Fruit fly (Drosophila melanogaster) whole organism, embryonic: ENCODE results near the gene fwe.

ENCODE experiments used
- Atf3 ChIP-seq: fragments of 200-800 bp; sonication (Bioruptor generic); optimal IDR thresholded peaks from 3 replicates; lab custom pipeline; 2016; ENCODE audit warnings: missing biosample characterization, missing genetic modification characterization
- BEAF-32 ChIP-seq: fragments of 200-800 bp; sonication (Bioruptor generic); optimal IDR thresholded peaks from 3 replicates; lab custom pipeline; 2017; ENCODE audit warnings: missing biosample characterization, missing genetic modification characterization, mild to moderate bottlenecking, moderate library complexity, missing genetic modification reagents
- CG10267 ChIP-seq: fragments of 200-800 bp; sonication (Bioruptor generic); optimal IDR thresholded peaks from 2 replicates; lab custom pipeline; 2018; ENCODE audit warnings: missing biosample characterization, mild to moderate bottlenecking, missing genetic modification characterization, moderate library complexity
- CG10543 ChIP-seq: fragments of 200-800 bp; sonication (Bioruptor generic); optimal IDR thresholded peaks from 3 replicates; lab custom pipeline; 2017; ENCODE audit warnings: missing biosample characterization, mild to moderate bottlenecking, missing genetic modification characterization, moderate library complexity
- CG11456 ChIP-seq: fragments of 200-800 bp; sonication (Bioruptor generic); IDR thresholded peaks from 3 replicates; pipeline ENCODE4 v1.3.6; 2022; ENCODE audit warnings: missing biosample characterization, missing genetic modification characterization
- CG11560 ChIP-seq: fragments of 200-800 bp; sonication (Bioruptor generic); IDR thresholded peaks from 3 replicates; pipeline ENCODE4 v1.3.6; 2022; ENCODE audit warnings: missing biosample characterization, missing genetic modification characterization
- CG13123 ChIP-seq: fragments of 200-800 bp; sonication (Bioruptor generic); optimal IDR thresholded peaks from 2 replicates; lab custom pipeline; 2016; ENCODE audit warnings: missing biosample characterization, missing genetic modification characterization
- CG14860 ChIP-seq: fragments of 200-800 bp; sonication (Bioruptor generic); IDR thresholded peaks from 3 replicates; pipeline ENCODE4 v1.3.6; 2022; ENCODE audit warnings: missing biosample characterization, missing genetic modification characterization; ENCODE audit not compliant: partially characterized antibody
- CG17829 ChIP-seq: fragments of 200-800 bp; optimal IDR thresholded peaks from 2 replicates; lab custom pipeline; 2019; ENCODE audit warnings: missing biosample characterization, mild to moderate bottlenecking, missing genetic modification characterization, moderate library complexity
- CG18476 ChIP-seq: fragments of 200-800 bp; sonication (Bioruptor generic); optimal IDR thresholded peaks from 2 replicates; lab custom pipeline; 2016; ENCODE audit warnings: missing biosample characterization, mild to moderate bottlenecking, missing genetic modification characterization
- CG3281 ChIP-seq: fragments of 200-800 bp; sonication (Bioruptor generic); optimal IDR thresholded peaks from 3 replicates; lab custom pipeline; 2017; ENCODE audit warnings: missing biosample characterization, mild to moderate bottlenecking, missing genetic modification characterization
- CG4730 ChIP-seq: fragments of 200-800 bp; sonication (Bioruptor generic); IDR thresholded peaks from 2 replicates; pipeline ENCODE4 v1.3.6; 2022; ENCODE audit warnings: missing biosample characterization, missing genetic modification characterization
- CG7372 ChIP-seq: fragments of 200-800 bp; sonication (Bioruptor generic); IDR thresholded peaks from 2 replicates; pipeline ENCODE4 v1.3.6; 2022; ENCODE audit warnings: missing biosample characterization, missing genetic modification characterization
- CG7987 ChIP-seq: fragments of 200-800 bp; sonication (Bioruptor generic); optimal IDR thresholded peaks from 2 replicates; lab custom pipeline; 2018; ENCODE audit warnings: missing biosample characterization, mild to moderate bottlenecking, missing genetic modification characterization, moderate library complexity
- CTCF ChIP-seq: fragments of 200-800 bp; sonication (Bioruptor generic); optimal IDR thresholded peaks from 2 replicates; lab custom pipeline; 2017; ENCODE audit warnings: missing biosample characterization, mild to moderate bottlenecking, missing genetic modification characterization, moderate library complexity
- Dbx ChIP-seq: fragments of 200-800 bp; sonication (Bioruptor generic); IDR thresholded peaks from 3 replicates; pipeline ENCODE4 v1.3.6; 2022; ENCODE audit warnings: missing biosample characterization, missing genetic modification characterization
- Deaf1 ChIP-seq: fragments of 200-800 bp; optimal IDR thresholded peaks from 3 replicates; lab custom pipeline; 2019; ENCODE audit warnings: missing biosample characterization, mild to moderate bottlenecking, missing genetic modification characterization, moderate library complexity
- Dip2 ChIP-seq: fragments of 200-800 bp; sonication (Bioruptor generic); IDR thresholded peaks from 2 replicates; pipeline ENCODE4 v1.3.6; 2022; ENCODE audit warnings: missing biosample characterization, missing genetic modification characterization
- Doc3 ChIP-seq: fragments of 200-800 bp; sonication (Bioruptor generic); IDR thresholded peaks from 3 replicates; pipeline ENCODE4 v1.3.6; 2022; ENCODE audit warnings: missing biosample characterization, missing genetic modification characterization; ENCODE audit not compliant: partially characterized antibody
- Dp ChIP-seq: fragments of 200-800 bp; sonication (Bioruptor generic); optimal IDR thresholded peaks from 2 replicates; lab custom pipeline; 2018; ENCODE audit warnings: missing biosample characterization, mild to moderate bottlenecking, missing genetic modification characterization, moderate library complexity
- E2f2 ChIP-seq: fragments of 200-800 bp; sonication (Bioruptor generic); IDR thresholded peaks from 2 replicates; pipeline ENCODE4 v1.3.6; 2022; ENCODE audit warnings: missing biosample characterization, missing genetic modification characterization
- Ets65A ChIP-seq: fragments of 200-800 bp; sonication (Bioruptor generic); peaks from one replicate; lab custom pipeline; 2016; ENCODE audit warnings: missing biosample characterization, missing genetic modification characterization
- Ets97D ChIP-seq: fragments of 200-800 bp; sonication (Bioruptor generic); optimal IDR thresholded peaks from 3 replicates; lab custom pipeline; 2016; ENCODE audit warnings: missing biosample characterization, missing genetic modification characterization
- H15 ChIP-seq: fragments of 200-800 bp; sonication (Bioruptor generic); IDR thresholded peaks from 3 replicates; pipeline ENCODE4 v1.3.6; 2022; ENCODE audit warnings: missing biosample characterization, missing genetic modification characterization
- HLH54F ChIP-seq: fragments of 200-800 bp; sonication (Bioruptor generic); optimal IDR thresholded peaks from 3 replicates; lab custom pipeline; 2016; ENCODE audit warnings: missing biosample characterization, missing genetic modification characterization
- HmgD ChIP-seq: fragments of 200-800 bp; sonication (Bioruptor generic); optimal IDR thresholded peaks from 3 replicates; lab custom pipeline; 2016; ENCODE audit warnings: missing biosample characterization, missing genetic modification characterization
- Mes4 ChIP-seq: fragments of 200-800 bp; sonication (Bioruptor generic); optimal IDR thresholded peaks from 2 replicates; lab custom pipeline; 2016; ENCODE audit warnings: missing biosample characterization, missing genetic modification characterization
- Myb ChIP-seq: fragments of 200-800 bp; sonication (Bioruptor generic); optimal IDR thresholded peaks from 2 replicates; lab custom pipeline; 2016; ENCODE audit warnings: missing biosample characterization, missing genetic modification characterization
- NC2β ChIP-seq: fragments of 200-800 bp; sonication (Bioruptor generic); optimal IDR thresholded peaks from 2 replicates; lab custom pipeline; 2016; ENCODE audit warnings: missing biosample characterization, missing genetic modification characterization
- Nf-YA ChIP-seq: fragments of 200-800 bp; sonication (Bioruptor generic); IDR thresholded peaks from 2 replicates; pipeline ENCODE4 v1.3.6; 2022; ENCODE audit warnings: missing biosample characterization, missing genetic modification characterization
- PHDP ChIP-seq: fragments of 200-800 bp; sonication (Bioruptor generic); optimal IDR thresholded peaks from 3 replicates; lab custom pipeline; 2018; ENCODE audit warnings: missing biosample characterization, mild to moderate bottlenecking, missing genetic modification characterization, moderate library complexity
- Pdp1 ChIP-seq, 2 experiments: fragments of 200-800 bp; sonication (Bioruptor generic); optimal IDR thresholded peaks; 3 replicates each; lab custom pipeline; 2016; ENCODE audit warnings: missing biosample characterization in 2 of 2, missing genetic modification characterization in 2 of 2, mild to moderate bottlenecking in 1 of 2, moderate library complexity in 1 of 2
- Scr ChIP-seq: fragments of 200-800 bp; sonication (Bioruptor generic); IDR thresholded peaks from 2 replicates; pipeline ENCODE4 v1.3.6; 2022; ENCODE audit warnings: missing biosample characterization, missing genetic modification characterization; ENCODE audit not compliant: partially characterized antibody
- Spps ChIP-seq: fragments of 200-800 bp; sonication (Bioruptor generic); optimal IDR thresholded peaks from 2 replicates; lab custom pipeline; 2018; ENCODE audit warnings: missing biosample characterization, mild to moderate bottlenecking, missing genetic modification characterization
- al ChIP-seq: fragments of 200-800 bp; sonication (Bioruptor generic); IDR thresholded peaks from 2 replicates; pipeline ENCODE4 v1.3.6; 2022; ENCODE audit warnings: missing biosample characterization, missing genetic modification characterization
- ato ChIP-seq: fragments of 200-800 bp; sonication (Bioruptor generic); IDR thresholded peaks from 2 replicates; pipeline ENCODE4 v1.3.6; 2022; ENCODE audit warnings: missing biosample characterization, missing genetic modification characterization; ENCODE audit not compliant: partially characterized antibody
- bowl ChIP-seq: fragments of 200-800 bp; sonication (Bioruptor generic); IDR thresholded peaks from 2 replicates; pipeline ENCODE4 v1.3.6; 2022; ENCODE audit warnings: missing biosample characterization, missing genetic modification characterization
- cas ChIP-seq: fragments of 200-800 bp; sonication (Bioruptor generic); IDR thresholded peaks from 2 replicates; pipeline ENCODE4 v1.3.6; 2022; ENCODE audit warnings: missing biosample characterization, missing genetic modification characterization
- chif ChIP-seq, 2 experiments: fragments of 200-800 bp; sonication (Bioruptor generic); optimal IDR thresholded peaks; 3 replicates each; lab custom pipeline; 2016; ENCODE audit warnings: missing biosample characterization in 2 of 2, missing genetic modification characterization in 2 of 2
- dan ChIP-seq: fragments of 200-800 bp; sonication (Bioruptor generic); IDR thresholded peaks from 2 replicates; pipeline ENCODE4 v1.3.6; 2022; ENCODE audit warnings: missing biosample characterization, missing genetic modification characterization
- eve ChIP-seq, 2 experiments: fragments of >200 bp; optimal IDR thresholded peaks; 2 replicates each; lab custom pipeline; 2017; ENCODE audit warnings: missing biosample characterization in 2 of 2, missing genetic modification characterization in 2 of 2
- exex ChIP-seq: fragments of 200-800 bp; sonication (Bioruptor generic); optimal IDR thresholded peaks from 4 replicates; lab custom pipeline; 2018; ENCODE audit warnings: missing biosample characterization, mild to moderate bottlenecking, missing genetic modification characterization, moderate library complexity
- h ChIP-seq: fragments of >200 bp; optimal IDR thresholded peaks from 2 replicates; lab custom pipeline; 2017
- luna ChIP-seq: fragments of 200-800 bp; sonication (Bioruptor generic); optimal IDR thresholded peaks from 2 replicates; lab custom pipeline; 2016; ENCODE audit warnings: missing biosample characterization, missing genetic modification characterization
- nerfin-2 ChIP-seq: fragments of 200-800 bp; sonication (Bioruptor generic); IDR thresholded peaks from 2 replicates; pipeline ENCODE4 v1.3.6; 2022; ENCODE audit warnings: missing biosample characterization, missing genetic modification characterization; ENCODE audit not compliant: partially characterized antibody
- phol ChIP-seq: fragments of 200-800 bp; sonication (Bioruptor generic); optimal IDR thresholded peaks from 3 replicates; lab custom pipeline; 2018; ENCODE audit warnings: missing biosample characterization, mild to moderate bottlenecking, missing genetic modification characterization, moderate library complexity
- pzg ChIP-seq: fragments of 200-800 bp; sonication (Bioruptor generic); optimal IDR thresholded peaks from 3 replicates; lab custom pipeline; 2018; ENCODE audit warnings: missing biosample characterization, mild to moderate bottlenecking, missing genetic modification characterization, moderate library complexity
- row ChIP-seq: fragments of 200-800 bp; sonication (Bioruptor generic); IDR thresholded peaks from 3 replicates; pipeline ENCODE4 v1.3.6; 2022; ENCODE audit warnings: missing biosample characterization, missing genetic modification characterization
- sens ChIP-seq: fragments of 200-800 bp; sonication (Bioruptor generic); peaks from one replicate; lab custom pipeline; 2016; ENCODE audit warnings: missing biosample characterization, missing genetic modification characterization
- sr ChIP-seq: fragments of 200-800 bp; sonication (Bioruptor generic); IDR thresholded peaks from 3 replicates; pipeline ENCODE4 v1.3.6; 2022; ENCODE audit warnings: missing biosample characterization, missing genetic modification characterization
- stwl ChIP-seq: fragments of 200-800 bp; sonication (Bioruptor generic); optimal IDR thresholded peaks from 3 replicates; lab custom pipeline; 2018; ENCODE audit warnings: missing biosample characterization, mild to moderate bottlenecking, missing genetic modification characterization, moderate library complexity
- vfl ChIP-seq: fragments of 200-800 bp; sonication (Bioruptor generic); optimal IDR thresholded peaks from 2 replicates; lab custom pipeline; 2016; ENCODE audit warnings: missing biosample characterization, missing genetic modification characterization
- zfh2 ChIP-seq: fragments of 200-800 bp; sonication (Bioruptor generic); optimal IDR thresholded peaks from 2 replicates; lab custom pipeline; 2016; ENCODE audit warnings: missing biosample characterization, missing genetic modification characterization

fwe gene

dm6 chr3L:15832146-15832545 is 15.9 kb upstream of the fwe start, which contains the start of gene CG12713 (continued):
- TF ChIP-seq Scr (peak; percentile 82), Dbx (GFP tag; lab: Robert Waterston, UW) (peak; percentile 54; the same call in 2 of the 3 replicates), dan (no peak), HLH54F (GFP tag; lab: Kevin White, UChicago) (peak; percentile 20), pzg (peak; percentile 89), CG10543 (GFP tag; lab: Kevin White, UChicago) (no peak), luna (GFP tag; lab: Kevin White, UChicago) (no peak), stwl (tag; lab: Kevin White, UChicago) (peak; percentile 84), CG13123 (GFP tag; lab: Kevin White, UChicago) (no peak), CG10267 (tag; lab: Kevin White, UChicago) (peak; percentile 45), sr (no peak), h (lab: Kevin White, UChicago) (no peak), Deaf1 (tag; lab: Kevin White, UChicago) (no peak), Ets65A (GFP tag; lab: Kevin White, UChicago) (peak; percentile 5), ato (GFP tag; lab: Robert Waterston, UW) (peak; percentile 72), vfl (no peak), CG14860 (GFP tag; lab: Robert Waterston, UW) (peak; percentile 90), CG3281 (GFP tag; lab: Kevin White, UChicago) (no peak), CG7372 (GFP tag; lab: Robert Waterston, UW) (no peak), phol (tag; lab: Kevin White, UChicago) (peak; percentile 69), Atf3 (GFP tag; lab: Kevin White, UChicago) (no peak), Pdp1 (GFP tag; optimal IDR thresholded peaks at IDR 0.05; lab: Kevin White, UChicago) (peak in 1 of 2 experiments; percentile 62), Spps (tag; lab: Kevin White, UChicago) (no peak), cas (GFP tag; lab: Robert Waterston, UW) (no peak), CG11456 (no peak), E2f2 (GFP tag; lab: Robert Waterston, UW) (peak; percentile 81), al (no peak), NC2β (peak; percentile 9), CG17829 (tag; lab: Kevin White, UChicago) (peak; percentile 59), CG11560 (tag; lab: Robert Waterston, UW) (peak; percentile 98), zfh2 (GFP tag; lab: Kevin White, UChicago) (peak; percentile 42), bowl (GFP tag; lab: Robert Waterston, UW) (no peak), PHDP (peak; percentile 5), Doc3 (peak; percentile 81), Nf-YA (GFP tag; lab: Robert Waterston, UW) (no peak), eve (GFP tag; optimal IDR thresholded peaks at IDR 0.05; lab: Kevin White, UChicago) (peak in 1 of 2 experiments; percentile 54), CG4730 (GFP tag; lab: Robert Waterston, UW) (no peak), HmgD (GFP tag; lab: Kevin White, UChicago) (peak; percentile 16), Dp (GFP tag; lab: Kevin White, UChicago) (peak; percentile 75), row (GFP tag; lab: Robert Waterston, UW) (peak; percentile 78), Ets97D (peak; percentile 82), CG7987 (GFP tag; lab: Kevin White, UChicago) (no peak), exex (tag; lab: Kevin White, UChicago) (peak; percentile 9), Myb (GFP tag; lab: Kevin White, UChicago) (peak; percentile 74), CG18476 (GFP tag; lab: Kevin White, UChicago) (no peak), Dip2 (GFP tag; lab: Robert Waterston, UW) (no peak), BEAF-32 (peak; percentile 91), Mes4 (GFP tag; lab: Kevin White, UChicago) (no peak), nerfin-2 (GFP tag; lab: Robert Waterston, UW) (peak; percentile 73), CTCF (GFP tag; lab: Kevin White, UChicago) (peak; percentile 26), H15 (no peak), sens (peak; percentile 34), chif (GFP tag; optimal IDR thresholded peaks at IDR 0.05; lab: Kevin White, UChicago) (peak in 1 of 2 experiments; percentile 6)
